Worm (Caenorhabditis elegans): ENCODE data around the gene ugt-7.

ugt-7 gene

ce11 chrV:4975140-4975539 is 25.2 kb downstream of the ugt-7 start, which contains the start of gene F26G5.1:
F26G5.1 (plus strand) TSS chrV:4975478.
- TF ChIP-seq him-1 (tag; optimal IDR thresholded peaks at IDR 0.05) (no peak), dao-5 (tag; optimal IDR thresholded peaks at IDR 0.05) (no peak), W03F9.2 (tag; optimal IDR thresholded peaks at IDR 0.05) (no peak)

ce11 chrV:4974677-4975076 is 25.7 kb downstream of the ugt-7 start, which contains the start of gene srsx-10:
srsx-10 (minus strand) TSS chrV:4974777.
- TF ChIP-seq dao-5 (tag; optimal IDR thresholded peaks at IDR 0.05) (no peak), him-1 (tag; optimal IDR thresholded peaks at IDR 0.05) (no peak), W03F9.2 (tag; optimal IDR thresholded peaks at IDR 0.05) (no peak)

ce11 chrV:4972943-4973342 is 27.4 kb downstream of the ugt-7 start, which contains the start of gene srsx-9:
srsx-9 (minus strand) TSS chrV:4973043.
- TF ChIP-seq dao-5 (tag; optimal IDR thresholded peaks at IDR 0.05) (no peak), W03F9.2 (tag; optimal IDR thresholded peaks at IDR 0.05) (no peak)

ce11 chrV:4969503-4969902 is 30.9 kb downstream of the ugt-7 start:
- TF ChIP-seq W03F9.2 (tag; optimal IDR thresholded peaks at IDR 0.05) (no peak), dao-5 (tag; optimal IDR thresholded peaks at IDR 0.05) (no peak), him-1 (tag; optimal IDR thresholded peaks at IDR 0.05) (no peak)

- no peak for TF ChIP-seq dao-5 (tag; optimal IDR thresholded peaks at IDR 0.05)
- no peak for TF ChIP-seq W03F9.2 (tag; optimal IDR thresholded peaks at IDR 0.05)
- no peak for TF ChIP-seq him-1 (tag; optimal IDR thresholded peaks at IDR 0.05)
Measured at ce11 chrV:4968775-4969174, 31.6 kb downstream of the ugt-7 start.

- no peak for TF ChIP-seq him-1 (tag; optimal IDR thresholded peaks at IDR 0.05)
- no peak for TF ChIP-seq W03F9.2 (tag; optimal IDR thresholded peaks at IDR 0.05)
- TF ChIP-seq dao-5 (tag; optimal IDR thresholded peaks at IDR 0.05) = no peak
Measured at ce11 chrV:4967238-4967637, 33.1 kb downstream of the ugt-7 start.

ce11 chrV:4965790-4966189 is 34.6 kb downstream of the ugt-7 start:
- TF ChIP-seq W03F9.2 (tag; optimal IDR thresholded peaks at IDR 0.05) (no peak), him-1 (tag; optimal IDR thresholded peaks at IDR 0.05) (no peak), dao-5 (tag; optimal IDR thresholded peaks at IDR 0.05) (no peak)

ce11 chrV:4964671-4965420 is 35.5 kb downstream of the ugt-7 start:
- no peak for TF ChIP-seq W03F9.2 (tag; optimal IDR thresholded peaks at IDR 0.05)
- TF ChIP-seq him-1 (tag; optimal IDR thresholded peaks at IDR 0.05) = no peak
- TF ChIP-seq dao-5 (tag; optimal IDR thresholded peaks at IDR 0.05) = no peak

- no peak for TF ChIP-seq dao-5 (tag; optimal IDR thresholded peaks at IDR 0.05)
- TF ChIP-seq him-1 (tag; optimal IDR thresholded peaks at IDR 0.05) = no peak
- TF ChIP-seq W03F9.2 (tag; optimal IDR thresholded peaks at IDR 0.05) = no peak
Measured at ce11 chrV:4964020-4964635, 36.2 kb downstream of the ugt-7 start.

- TF ChIP-seq him-1 (tag; optimal IDR thresholded peaks at IDR 0.05) (no peak), W03F9.2 (tag; optimal IDR thresholded peaks at IDR 0.05) (peak; percentile 39)
Measured at ce11 chrV:4963606-4964005, 36.8 kb downstream of the ugt-7 start.

- no peak for TF ChIP-seq him-1 (tag; optimal IDR thresholded peaks at IDR 0.05)
Measured at ce11 chrV:4962968-4963367, 37.4 kb downstream of the ugt-7 start, which contains the start of gene tam-1. tam-1 (minus strand) TSS chrV:4963102.

- TF ChIP-seq him-1 (tag; optimal IDR thresholded peaks at IDR 0.05) = no peak
- no peak for TF ChIP-seq W03F9.2 (tag; optimal IDR thresholded peaks at IDR 0.05)
- no peak for TF ChIP-seq dao-5 (tag; optimal IDR thresholded peaks at IDR 0.05)
Measured at ce11 chrV:4960686-4961085, 39.7 kb downstream of the ugt-7 start.

- TF ChIP-seq W03F9.2 (tag; optimal IDR thresholded peaks at IDR 0.05) (no peak), dao-5 (tag; optimal IDR thresholded peaks at IDR 0.05) (no peak), him-1 (tag; optimal IDR thresholded peaks at IDR 0.05) (no peak)
Measured at ce11 chrV:4957619-4958018, 42.7 kb downstream of the ugt-7 start.

- TF ChIP-seq W03F9.2 (tag; optimal IDR thresholded peaks at IDR 0.05) = no peak
- no peak for TF ChIP-seq dao-5 (tag; optimal IDR thresholded peaks at IDR 0.05)
- TF ChIP-seq him-1 (tag; optimal IDR thresholded peaks at IDR 0.05) = no peak
Measured at ce11 chrV:4956529-4956928, 43.8 kb downstream of the ugt-7 start, which contains the start of gene str-208. str-208 (plus strand) TSS chrV:4956829.

Data from whole organism, L4/young adult.